Worm (Caenorhabditis elegans): Measurements from ENCODE around the gene str-14.

- TF ChIP-seq W03F9.2 (tag; optimal IDR thresholded peaks at IDR 0.05) (no peak), him-1 (tag; optimal IDR thresholded peaks at IDR 0.05) (no peak), dao-5 (tag; optimal IDR thresholded peaks at IDR 0.05) (no peak)
Measured at ce11 chrV:16460866-16461265, 5.9 kb upstream of the str-14 start, which contains the start of gene srh-142.

All from whole organism, L4/young adult.